Worm (Caenorhabditis elegans) whole organism, L4 larva: ENCODE measurements around the gene twk-10.

Source experiments
- D1046.2 ChIP-seq: fragments of 200-800 bp; sonication (Bioruptor generic); IDR thresholded peaks from 2 replicates; pipeline ENCODE4 v1.3.6; 2022; ENCODE audit warnings: missing genetic modification characterization, missing compliant biosample characterization
- F37D6.2 ChIP-seq: sonication (generic microtip); optimal IDR thresholded peaks from 2 replicates; lab custom pipeline; 2016; ENCODE audit warnings: mild to moderate bottlenecking, missing genetic modification characterization, missing compliant biosample characterization
- F44E2.7 ChIP-seq: fragments of 200-800 bp; sonication (Bioruptor generic); IDR thresholded peaks from 2 replicates; pipeline ENCODE4 v2.1.2; 2022; ENCODE audit warnings: missing genetic modification characterization, missing compliant biosample characterization
- T20F7.1 ChIP-seq: fragments of 200-800 bp; sonication (Bioruptor generic); optimal IDR thresholded peaks from 2 replicates; lab custom pipeline; 2018; ENCODE audit warnings: mild to moderate bottlenecking, missing genetic modification characterization, missing compliant biosample characterization
- Y105C5A.15 ChIP-seq: fragments of 200-800 bp; sonication (Bioruptor generic); IDR thresholded peaks from 2 replicates; pipeline ENCODE4 v1.3.6; 2022; ENCODE audit warnings: missing genetic modification characterization, missing compliant biosample characterization
- Y48G9A.11 ChIP-seq: fragments of 200-800 bp; sonication (Bioruptor generic); IDR thresholded peaks from 2 replicates; pipeline ENCODE4 v1.3.6; 2022; ENCODE audit warnings: missing genetic modification reagents, missing genetic modification characterization, missing compliant biosample characterization
- Y5F2A.4 ChIP-seq: fragments of 200-800 bp; sonication (Bioruptor generic); optimal IDR thresholded peaks from 2 replicates; lab custom pipeline; 2018; ENCODE audit warnings: mild to moderate bottlenecking, missing genetic modification characterization, missing compliant biosample characterization
- Y75B8A.6 ChIP-seq: fragments of 200-800 bp; sonication (Bioruptor generic); IDR thresholded peaks from 2 replicates; pipeline ENCODE4 v1.3.6; 2022; ENCODE audit warnings: missing genetic modification reagents, missing genetic modification characterization, missing compliant biosample characterization
- aha-1 ChIP-seq: fragments of 150-350 bp; peaks from one replicate; lab custom pipeline; 2014; ENCODE audit warnings: missing biosample characterization, missing genetic modification characterization
- aly-2 ChIP-seq: sonication (generic microtip); optimal IDR thresholded peaks from 2 replicates; lab custom pipeline; 2018; ENCODE audit warnings: missing biosample characterization, missing genetic modification characterization
- ceh-32 ChIP-seq: sonication (generic microtip); optimal IDR thresholded peaks from 2 replicates; lab custom pipeline; 2016; ENCODE audit warnings: mild to moderate bottlenecking, missing genetic modification characterization, missing compliant biosample characterization; ENCODE audit not compliant: poor library complexity
- ceh-44 ChIP-seq: fragments of 200-800 bp; sonication (Bioruptor generic); IDR thresholded peaks from 2 replicates; pipeline ENCODE4 v1.3.6; 2022; ENCODE audit warnings: missing genetic modification reagents, missing genetic modification characterization, missing compliant biosample characterization
- ctbp-1 ChIP-seq: fragments of 200-800 bp; sonication (Bioruptor generic); IDR thresholded peaks from 2 replicates; pipeline ENCODE4 v1.3.6; 2022; ENCODE audit warnings: missing genetic modification reagents, missing genetic modification characterization, missing compliant biosample characterization
- daf-8 ChIP-seq: fragments of 200-800 bp; sonication (Bioruptor generic); IDR thresholded peaks from 2 replicates; pipeline ENCODE4 v1.3.6; 2022; ENCODE audit warnings: missing genetic modification characterization, missing compliant biosample characterization
- dmd-8 ChIP-seq: fragments of 200-800 bp; sonication (Bioruptor generic); IDR thresholded peaks from 2 replicates; pipeline ENCODE4 v1.3.6; 2022; ENCODE audit warnings: missing genetic modification characterization, missing compliant biosample characterization
- dmd-9 ChIP-seq: fragments of 200-800 bp; sonication (Bioruptor generic); IDR thresholded peaks from 2 replicates; pipeline ENCODE4 v1.3.6; 2022; ENCODE audit warnings: missing genetic modification reagents, missing genetic modification characterization, missing compliant biosample characterization
- dpl-1 ChIP-seq: fragments of 150-350 bp; optimal IDR thresholded peaks from 2 replicates; lab custom pipeline; 2014; ENCODE audit warnings: missing biosample characterization, missing genetic modification reagents, missing genetic modification characterization
- dve-1 ChIP-seq: sonication (generic microtip); optimal IDR thresholded peaks from 2 replicates; lab custom pipeline; 2017; ENCODE audit warnings: antibody characterized with exemption, mild to moderate bottlenecking, missing genetic modification characterization, missing compliant biosample characterization; ENCODE audit not compliant: insufficient read depth
- egl-43 ChIP-seq: fragments of 200-800 bp; sonication (Bioruptor generic); IDR thresholded peaks from 2 replicates; pipeline ENCODE4 v1.3.6; 2022; ENCODE audit warnings: missing genetic modification reagents, missing genetic modification characterization, missing compliant biosample characterization
- fos-1 ChIP-seq: fragments of 150-350 bp; optimal IDR thresholded peaks from 2 replicates; lab custom pipeline; 2014; ENCODE audit warnings: missing biosample characterization, missing genetic modification characterization
- hif-1 ChIP-seq, 2 experiments: sonication (generic microtip); optimal IDR thresholded peaks; 2 replicates each; lab custom pipeline; 2016 to 2017; ENCODE audit warnings: missing compliant biosample characterization in 2 of 2, missing genetic modification characterization in 2 of 2, missing genetic modification reagents in 2 of 2, missing genotype in 2 of 2, mild to moderate bottlenecking in 1 of 2
- lim-7 ChIP-seq: fragments of 200-800 bp; sonication (Bioruptor generic); IDR thresholded peaks from 2 replicates; pipeline ENCODE4 v1.3.6; 2022; ENCODE audit warnings: missing genetic modification characterization, missing compliant biosample characterization
- lin-13 ChIP-seq: fragments of 150-350 bp; optimal IDR thresholded peaks from 2 replicates; lab custom pipeline; 2014; ENCODE audit warnings: missing biosample characterization, missing genetic modification reagents, missing genetic modification characterization
- lin-15B ChIP-seq: fragments of 150-350 bp; sonication (generic microtip); optimal IDR thresholded peaks from 3 replicates; lab custom pipeline; 2014; ENCODE audit warnings: missing biosample characterization, missing genetic modification characterization
- lsy-2 ChIP-seq, 2 experiments: fragments of 150-350 bp in 1 of 2; sonication (generic microtip) in 1 of 2; optimal IDR thresholded peaks; 2 replicates each; lab custom pipeline; 2014 to 2017; ENCODE audit warnings: missing biosample characterization in 2 of 2, missing genetic modification characterization in 2 of 2
- madf-9 ChIP-seq: fragments of 200-800 bp; sonication (Bioruptor generic); conservative IDR thresholded peaks from 2 replicates; pipeline ENCODE4 v1.3.6; 2022; ENCODE audit warnings: missing genetic modification reagents, missing genetic modification characterization, missing compliant biosample characterization
- mep-1 ChIP-seq: fragments of 150-350 bp; sonication (generic microtip); optimal IDR thresholded peaks from 3 replicates; lab custom pipeline; 2014; ENCODE audit warnings: missing biosample characterization, missing genetic modification characterization
- mes-2 ChIP-seq: sonication (generic microtip); optimal IDR thresholded peaks from 2 replicates; lab custom pipeline; 2016; ENCODE audit warnings: missing genotype, mild to moderate bottlenecking, missing genetic modification characterization, missing compliant biosample characterization; ENCODE audit not compliant: poor library complexity, severe bottlenecking
- mxl-2 ChIP-seq: fragments of 200-800 bp; sonication (Bioruptor generic); conservative IDR thresholded peaks from 2 replicates; pipeline ENCODE4 v1.3.6; 2022; ENCODE audit warnings: missing genetic modification reagents, missing genetic modification characterization, missing compliant biosample characterization
- mxl-3 ChIP-seq: fragments of 200-800 bp; sonication (Bioruptor generic); optimal IDR thresholded peaks from 2 replicates; lab custom pipeline; 2018; ENCODE audit warnings: mild to moderate bottlenecking, missing genetic modification characterization, missing compliant biosample characterization
- nhr-111 ChIP-seq: fragments of 200-800 bp; sonication (Bioruptor generic); optimal IDR thresholded peaks from 2 replicates; lab custom pipeline; 2018; ENCODE audit warnings: mild to moderate bottlenecking, missing genetic modification characterization, missing compliant biosample characterization
- nhr-41 ChIP-seq: fragments of 200-800 bp; sonication (Bioruptor generic); IDR thresholded peaks from 2 replicates; pipeline ENCODE4 v1.3.6; 2022; ENCODE audit warnings: missing genetic modification reagents, missing genetic modification characterization, missing compliant biosample characterization
- nhr-48 ChIP-seq: sonication (generic microtip); optimal IDR thresholded peaks from 2 replicates; lab custom pipeline; 2016; ENCODE audit warnings: mild to moderate bottlenecking, missing genetic modification characterization, missing compliant biosample characterization
- sdz-12 ChIP-seq: fragments of 200-800 bp; sonication (Bioruptor generic); optimal IDR thresholded peaks from 2 replicates; lab custom pipeline; 2018; ENCODE audit warnings: mild to moderate bottlenecking, missing genetic modification characterization, missing compliant biosample characterization
- set-16 ChIP-seq: fragments of 200-800 bp; sonication (Bioruptor generic); IDR thresholded peaks from 2 replicates; pipeline ENCODE4 v1.3.6; 2022; ENCODE audit warnings: missing genetic modification reagents, missing genetic modification characterization, missing compliant biosample characterization
- unc-130 ChIP-seq: sonication (generic microtip); optimal IDR thresholded peaks from 2 replicates; lab custom pipeline; 2016; ENCODE audit warnings: missing genetic modification reagents, missing genetic modification characterization, missing compliant biosample characterization
- unc-39 ChIP-seq: sonication (generic microtip); optimal IDR thresholded peaks from 2 replicates; lab custom pipeline; 2017; ENCODE audit warnings: missing biosample characterization, missing genetic modification characterization
- unc-62 ChIP-seq, 3 experiments: fragments of 150-350 bp in 1 of 3; sonication (generic microtip); optimal IDR thresholded peaks in 2 of 3; peaks in 1 of 3; 1 replicate in 1 of 3; 2 replicates in 2 of 3; lab custom pipeline; 2014 to 2017; ENCODE audit warnings: missing biosample characterization in 3 of 3, missing genetic modification characterization in 3 of 3, missing genetic modification reagents in 3 of 3, missing genotype in 1 of 3
- zip-2 ChIP-seq: fragments of 150-350 bp; optimal IDR thresholded peaks from 2 replicates; lab custom pipeline; 2014; ENCODE audit warnings: missing biosample characterization, missing genetic modification characterization

The twk-10 gene

ce11 chrV:6517305-6518224 lies 34.6 kb upstream of the twk-10 start (continued):
- TF ChIP-seq mxl-3 (GFP tag; lab: Kevin White, UChicago): peak; percentile 47
- peak in 1 of 2 experiments; percentile 98 for TF ChIP-seq unc-62 (GFP tag; optimal IDR thresholded peaks at IDR 0.05 in 1 of 2; lab: Kevin White, UChicago)
- TF ChIP-seq unc-62 (tag; optimal IDR thresholded peaks at IDR 0.05; lab: Kevin White, UChicago): no peak
- peak; percentile 35 for TF ChIP-seq nhr-48 (tag; lab: Kevin White, UChicago)
- peak; percentile 8 for TF ChIP-seq lin-13
- peak; percentile 81 for TF ChIP-seq mep-1 (tag; lab: Kevin White, UChicago)
- peak; percentile 81 for TF ChIP-seq dve-1

ce11 chrV:6518225-6518396 lies 34.0 kb upstream of the twk-10 start, which contains the start of gene F46E10.3:
Gene F46E10.3 (plus strand): TSS chrV:6518297.
- TF ChIP-seq D1046.2: no peak
- TF ChIP-seq madf-9 (GFP tag; lab: Robert Waterston, UW): no peak
- TF ChIP-seq dpl-1 (GFP tag; lab: Kevin White, UChicago): no peak
- TF ChIP-seq lsy-2 (tag; optimal IDR thresholded peaks at IDR 0.05; lab: Kevin White, UChicago): no peak
- no peak for TF ChIP-seq unc-130
- TF ChIP-seq daf-8 (GFP tag; lab: Robert Waterston, UW): no peak
- TF ChIP-seq lim-7 (GFP tag; lab: Robert Waterston, UW): no peak
- no peak for TF ChIP-seq mxl-2
- no peak for TF ChIP-seq hif-1 (tag; optimal IDR thresholded peaks at IDR 0.05; lab: Kevin White, UChicago)
- TF ChIP-seq dmd-9: no peak
- TF ChIP-seq ceh-32 (tag; lab: Kevin White, UChicago): no peak
- TF ChIP-seq sdz-12 (GFP tag; lab: Kevin White, UChicago): no peak
- TF ChIP-seq F37D6.2 (tag; lab: Kevin White, UChicago): no peak
- TF ChIP-seq unc-39 (tag; lab: Kevin White, UChicago): no peak
- no peak for TF ChIP-seq unc-62 (GFP tag; optimal IDR thresholded peaks at IDR 0.05 in 1 of 2; lab: Kevin White, UChicago)
- no peak for TF ChIP-seq unc-62 (tag; optimal IDR thresholded peaks at IDR 0.05; lab: Kevin White, UChicago)

ce11 chrV:6520385-6521080 lies 31.6 kb upstream of the twk-10 start, which contains the start of the genes F46E10.2 and F46E10.18:
Gene F46E10.2 (plus strand): TSS chrV:6520435.
Gene F46E10.18 (plus strand): TSS chrV:6521030.
- TF ChIP-seq egl-43 (GFP tag; lab: Robert Waterston, UW): peak; percentile 70
- TF ChIP-seq Y48G9A.11 (GFP tag; lab: Robert Waterston, UW): no peak
- TF ChIP-seq fos-1 (tag; lab: Kevin White, UChicago): no peak
- no peak for TF ChIP-seq dmd-8 (GFP tag; lab: Robert Waterston, UW)
- TF ChIP-seq unc-62 (GFP tag; optimal IDR thresholded peaks at IDR 0.05 in 1 of 2; lab: Kevin White, UChicago): peak in 1 of 2 experiments; percentile 89
- no peak for TF ChIP-seq unc-62 (tag; optimal IDR thresholded peaks at IDR 0.05; lab: Kevin White, UChicago)
- no peak for TF ChIP-seq lsy-2 (tag; optimal IDR thresholded peaks at IDR 0.05; lab: Kevin White, UChicago)
- peak; percentile 5 for TF ChIP-seq aha-1 (tag; lab: Kevin White, UChicago)
- TF ChIP-seq daf-8 (GFP tag; lab: Robert Waterston, UW): no peak
- peak; percentile 83 for TF ChIP-seq set-16
- no peak for TF ChIP-seq Y75B8A.6 (GFP tag; lab: Robert Waterston, UW)
- no peak for TF ChIP-seq Y5F2A.4 (GFP tag; lab: Kevin White, UChicago)
- TF ChIP-seq F44E2.7 (GFP tag; lab: Robert Waterston, UW): no peak
- no peak for TF ChIP-seq lim-7 (GFP tag; lab: Robert Waterston, UW)
- TF ChIP-seq, all 104 proteins: peak for 4

DNA sequence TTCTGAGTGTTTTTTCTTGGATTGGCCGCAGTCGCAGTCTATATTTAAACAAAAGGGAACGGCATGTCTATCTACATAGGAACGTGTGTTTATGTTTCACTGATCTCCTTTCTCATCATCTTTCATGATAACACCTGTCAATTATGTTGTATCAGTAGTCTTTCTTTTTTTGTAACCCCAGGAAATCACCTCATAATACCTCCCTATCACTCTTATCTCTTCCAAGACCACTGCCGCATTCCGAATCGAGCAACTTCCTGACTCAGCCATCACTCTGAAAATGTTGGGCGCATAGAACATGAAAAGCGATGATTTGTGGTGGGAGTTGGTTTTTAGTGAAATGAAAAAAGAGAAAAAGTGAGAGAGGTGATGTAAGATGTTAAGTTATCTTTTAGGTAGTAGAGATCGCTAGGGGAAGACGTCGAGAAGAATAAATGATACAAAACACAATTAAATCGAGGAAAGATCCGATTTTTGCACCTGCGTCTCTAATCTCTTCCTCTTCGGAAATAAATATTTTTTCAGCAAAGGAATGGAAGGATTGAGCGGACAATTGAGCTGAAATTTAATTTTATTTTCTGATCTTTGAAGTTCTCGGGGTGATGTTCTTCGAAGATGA lies 29.2 kb upstream of the twk-10 start:
- TF ChIP-seq egl-43 (GFP tag; lab: Robert Waterston, UW): no peak
- no peak for TF ChIP-seq zip-2 (tag; lab: Kevin White, UChicago)
- no peak for TF ChIP-seq unc-39 (tag; lab: Kevin White, UChicago)
- TF ChIP-seq aha-1 (tag; lab: Kevin White, UChicago): no peak
- peak; percentile 41; the same call in 1 of the 2 replicates for TF ChIP-seq nhr-41 (GFP tag; lab: Robert Waterston, UW)
- no peak for TF ChIP-seq aly-2
- TF ChIP-seq T20F7.1 (GFP tag; lab: Kevin White, UChicago): no peak
- no peak for TF ChIP-seq mes-2
- no peak for TF ChIP-seq D1046.2
- no peak for TF ChIP-seq Y105C5A.15
- no peak for TF ChIP-seq nhr-48 (tag; lab: Kevin White, UChicago)
- TF ChIP-seq ceh-44: no peak
- TF ChIP-seq hif-1 (tag; optimal IDR thresholded peaks at IDR 0.05; lab: Kevin White, UChicago): no peak
- TF ChIP-seq F37D6.2 (tag; lab: Kevin White, UChicago): no peak
- TF ChIP-seq F44E2.7 (GFP tag; lab: Robert Waterston, UW): no peak
- TF ChIP-seq ctbp-1 (GFP tag; lab: Robert Waterston, UW): no peak
- TF ChIP-seq nhr-111 (GFP tag; lab: Kevin White, UChicago): no peak
- no peak for TF ChIP-seq lin-15B (tag; lab: Kevin White, UChicago)
- no peak for TF ChIP-seq ceh-32 (tag; lab: Kevin White, UChicago)
